Worm (Caenorhabditis elegans) whole organism, L4/young adult: ENCODE results near the gene C18A3.10.

Experiments used
- W03F9.2 ChIP-seq: fragments of 150-350 bp; optimal IDR thresholded peaks from 2 replicates; lab custom pipeline; 2014; ENCODE audit warnings: missing biosample characterization, missing genetic modification characterization
- him-1 ChIP-seq: sonication (generic microtip); optimal IDR thresholded peaks from 2 replicates; lab custom pipeline; 2016; ENCODE audit warnings: missing genotype, missing genetic modification reagents, missing genetic modification characterization, missing compliant biosample characterization

- TF ChIP-seq him-1 (tag; lab: Kevin White, UChicago) (no peak), W03F9.2 (tag; lab: Kevin White, UChicago) (no peak)
Observed at ce11 chrII:5669580-5669979, 46.1 kb downstream of the C18A3.10 start, which contains the start of gene C25H3.17.
